Worm (Caenorhabditis elegans) whole organism, L4 larva: ENCODE data around the gene alg-1.

Source experiments
- D1046.2 ChIP-seq: fragments of 200-800 bp; sonication (Bioruptor generic); IDR thresholded peaks from 2 replicates; pipeline ENCODE4 v1.3.6; 2022; ENCODE audit warnings: missing genetic modification characterization, missing compliant biosample characterization
- F44E2.7 ChIP-seq: fragments of 200-800 bp; sonication (Bioruptor generic); IDR thresholded peaks from 2 replicates; pipeline ENCODE4 v2.1.2; 2022; ENCODE audit warnings: missing genetic modification characterization, missing compliant biosample characterization
- R02D3.7 ChIP-seq: fragments of 150-350 bp; sonication (generic microtip); optimal IDR thresholded peaks from 3 replicates; lab custom pipeline; 2014; ENCODE audit warnings: missing biosample characterization, missing genetic modification characterization
- Y105C5A.15 ChIP-seq: fragments of 200-800 bp; sonication (Bioruptor generic); IDR thresholded peaks from 2 replicates; pipeline ENCODE4 v1.3.6; 2022; ENCODE audit warnings: missing genetic modification characterization, missing compliant biosample characterization
- Y48G9A.11 ChIP-seq: fragments of 200-800 bp; sonication (Bioruptor generic); IDR thresholded peaks from 2 replicates; pipeline ENCODE4 v1.3.6; 2022; ENCODE audit warnings: missing genetic modification reagents, missing genetic modification characterization, missing compliant biosample characterization
- Y5F2A.4 ChIP-seq: fragments of 200-800 bp; sonication (Bioruptor generic); optimal IDR thresholded peaks from 2 replicates; lab custom pipeline; 2018; ENCODE audit warnings: mild to moderate bottlenecking, missing genetic modification characterization, missing compliant biosample characterization
- Y75B8A.6 ChIP-seq: fragments of 200-800 bp; sonication (Bioruptor generic); IDR thresholded peaks from 2 replicates; pipeline ENCODE4 v1.3.6; 2022; ENCODE audit warnings: missing genetic modification reagents, missing genetic modification characterization, missing compliant biosample characterization
- ZK337.2 ChIP-seq: fragments of 200-800 bp; sonication (Bioruptor generic); IDR thresholded peaks from 2 replicates; pipeline ENCODE4 v1.3.6; 2022; ENCODE audit warnings: missing genetic modification reagents, missing genetic modification characterization, missing compliant biosample characterization
- ZK546.5 ChIP-seq, 2 experiments: sonication (generic microtip); optimal IDR thresholded peaks; 2 replicates each; lab custom pipeline; 2017; ENCODE audit warnings: missing biosample characterization in 2 of 2, missing genetic modification characterization in 2 of 2
- attf-4 ChIP-seq: sonication (generic microtip); optimal IDR thresholded peaks from 3 replicates; lab custom pipeline; 2017; ENCODE audit warnings: missing biosample characterization, missing genetic modification characterization
- ceh-32 ChIP-seq: sonication (generic microtip); optimal IDR thresholded peaks from 2 replicates; lab custom pipeline; 2016; ENCODE audit warnings: mild to moderate bottlenecking, missing genetic modification characterization, missing compliant biosample characterization; ENCODE audit not compliant: poor library complexity
- ceh-62 ChIP-seq: sonication (generic microtip); optimal IDR thresholded peaks from 2 replicates; lab custom pipeline; 2017; ENCODE audit warnings: missing biosample characterization, missing genetic modification characterization
- daf-12 ChIP-seq: fragments of 150-350 bp; optimal IDR thresholded peaks from 2 replicates; lab custom pipeline; 2014; ENCODE audit warnings: missing biosample characterization, missing genetic modification reagents, missing genetic modification characterization
- duxl-1 ChIP-seq: sonication (generic microtip); optimal IDR thresholded peaks from 2 replicates; lab custom pipeline; 2016; ENCODE audit warnings: mild to moderate bottlenecking, missing genetic modification characterization, moderate library complexity, missing compliant biosample characterization; ENCODE audit not compliant: poor library complexity
- dve-1 ChIP-seq: sonication (generic microtip); optimal IDR thresholded peaks from 2 replicates; lab custom pipeline; 2017; ENCODE audit warnings: antibody characterized with exemption, mild to moderate bottlenecking, missing genetic modification characterization, missing compliant biosample characterization; ENCODE audit not compliant: insufficient read depth
- fkh-10 ChIP-seq: fragments of 150-350 bp; optimal IDR thresholded peaks from 2 replicates; lab custom pipeline; 2014; ENCODE audit warnings: missing biosample characterization, missing genetic modification reagents, missing genetic modification characterization
- hlh-11 ChIP-seq: fragments of 200-800 bp; sonication (Bioruptor generic); optimal IDR thresholded peaks from 2 replicates; lab custom pipeline; 2018; ENCODE audit warnings: mild to moderate bottlenecking, missing genetic modification characterization, missing compliant biosample characterization
- jun-1 ChIP-seq: fragments of 150-350 bp; optimal IDR thresholded peaks from 2 replicates; lab custom pipeline; 2014; ENCODE audit warnings: missing biosample characterization, missing genetic modification reagents, missing genetic modification characterization
- lin-1 ChIP-seq: fragments of 200-800 bp; sonication (Bioruptor generic); IDR thresholded peaks from 2 replicates; pipeline ENCODE4 v1.3.6; 2022; ENCODE audit warnings: missing genetic modification reagents, missing genetic modification characterization, missing compliant biosample characterization
- lin-15B ChIP-seq: fragments of 150-350 bp; sonication (generic microtip); optimal IDR thresholded peaks from 3 replicates; lab custom pipeline; 2014; ENCODE audit warnings: missing biosample characterization, missing genetic modification characterization
- lin-29 ChIP-seq: fragments of 200-800 bp; sonication (Bioruptor generic); IDR thresholded peaks from 2 replicates; pipeline ENCODE4 v1.3.6; 2022; ENCODE audit warnings: missing genetic modification reagents, missing genetic modification characterization, missing compliant biosample characterization
- lin-38 ChIP-seq: fragments of 200-800 bp; sonication (Bioruptor generic); IDR thresholded peaks from 2 replicates; pipeline ENCODE4 v1.3.6; 2022; ENCODE audit warnings: missing genetic modification reagents, missing genetic modification characterization, missing compliant biosample characterization
- lin-39 ChIP-seq: fragments of 150-350 bp; optimal IDR thresholded peaks from 2 replicates; lab custom pipeline; 2014; ENCODE audit warnings: missing biosample characterization, missing genetic modification reagents, missing genetic modification characterization
- lir-3 ChIP-seq: sonication (generic microtip); optimal IDR thresholded peaks from 2 replicates; lab custom pipeline; 2016; ENCODE audit warnings: mild to moderate bottlenecking, missing genetic modification characterization, missing compliant biosample characterization
- lsy-2 ChIP-seq, 2 experiments: fragments of 150-350 bp in 1 of 2; sonication (generic microtip) in 1 of 2; optimal IDR thresholded peaks; 2 replicates each; lab custom pipeline; 2014 to 2017; ENCODE audit warnings: missing biosample characterization in 2 of 2, missing genetic modification characterization in 2 of 2
- madf-5 ChIP-seq, 2 experiments: fragments of 200-800 bp; sonication (Bioruptor generic); IDR thresholded peaks; 2 replicates each; pipeline ENCODE4 v1.3.6; 2022; ENCODE audit warnings: missing compliant biosample characterization in 2 of 2, missing genetic modification characterization in 2 of 2
- madf-9 ChIP-seq: fragments of 200-800 bp; sonication (Bioruptor generic); conservative IDR thresholded peaks from 2 replicates; pipeline ENCODE4 v1.3.6; 2022; ENCODE audit warnings: missing genetic modification reagents, missing genetic modification characterization, missing compliant biosample characterization
- mdt-29 ChIP-seq: fragments of 200-800 bp; sonication (Bioruptor generic); IDR thresholded peaks from 2 replicates; pipeline ENCODE4 v1.3.6; 2022; ENCODE audit warnings: missing genetic modification reagents, missing genetic modification characterization, missing compliant biosample characterization
- mes-2 ChIP-seq: sonication (generic microtip); optimal IDR thresholded peaks from 2 replicates; lab custom pipeline; 2016; ENCODE audit warnings: missing genotype, mild to moderate bottlenecking, missing genetic modification characterization, missing compliant biosample characterization; ENCODE audit not compliant: poor library complexity, severe bottlenecking
- nhr-10 ChIP-seq: fragments of 150-350 bp; optimal IDR thresholded peaks from 2 replicates; lab custom pipeline; 2014; ENCODE audit warnings: missing biosample characterization, missing genetic modification characterization
- nhr-102 ChIP-seq: sonication (generic microtip); optimal IDR thresholded peaks from 2 replicates; lab custom pipeline; 2016; ENCODE audit warnings: mild to moderate bottlenecking, missing genetic modification characterization, moderate library complexity, missing compliant biosample characterization
- nhr-11 ChIP-seq: fragments of 150-350 bp; optimal IDR thresholded peaks from 2 replicates; lab custom pipeline; 2014; ENCODE audit warnings: missing biosample characterization, missing genetic modification characterization
- nhr-111 ChIP-seq: fragments of 200-800 bp; sonication (Bioruptor generic); optimal IDR thresholded peaks from 2 replicates; lab custom pipeline; 2018; ENCODE audit warnings: mild to moderate bottlenecking, missing genetic modification characterization, missing compliant biosample characterization
- nhr-237 ChIP-seq: sonication (generic microtip); optimal IDR thresholded peaks from 2 replicates; lab custom pipeline; 2017; ENCODE audit warnings: missing biosample characterization, missing genetic modification characterization
- nhr-25 ChIP-seq: sonication (generic microtip); optimal IDR thresholded peaks from 2 replicates; lab custom pipeline; 2017; ENCODE audit warnings: missing genetic modification characterization, mild to moderate bottlenecking, missing compliant biosample characterization, antibody characterized with exemption, moderate library complexity, borderline replicate concordance; ENCODE audit not compliant: insufficient read depth
- nhr-28 ChIP-seq: fragments of 150-350 bp; optimal IDR thresholded peaks from 2 replicates; lab custom pipeline; 2014; ENCODE audit warnings: missing biosample characterization, missing genetic modification characterization
- nhr-41 ChIP-seq: fragments of 200-800 bp; sonication (Bioruptor generic); IDR thresholded peaks from 2 replicates; pipeline ENCODE4 v1.3.6; 2022; ENCODE audit warnings: missing genetic modification reagents, missing genetic modification characterization, missing compliant biosample characterization
- nhr-42 ChIP-seq: fragments of 200-800 bp; sonication (Bioruptor generic); IDR thresholded peaks from 2 replicates; pipeline ENCODE4 v1.3.6; 2022; ENCODE audit warnings: missing genetic modification characterization, missing compliant biosample characterization
- nhr-48 ChIP-seq: sonication (generic microtip); optimal IDR thresholded peaks from 2 replicates; lab custom pipeline; 2016; ENCODE audit warnings: mild to moderate bottlenecking, missing genetic modification characterization, missing compliant biosample characterization
- nhr-77 ChIP-seq: fragments of 150-350 bp; optimal IDR thresholded peaks from 2 replicates; lab custom pipeline; 2014; ENCODE audit warnings: missing biosample characterization, missing genetic modification characterization
- pqm-1 ChIP-seq: sonication (generic microtip); optimal IDR thresholded peaks from 2 replicates; lab custom pipeline; 2017; ENCODE audit warnings: missing biosample characterization, missing genetic modification characterization
- set-16 ChIP-seq: fragments of 200-800 bp; sonication (Bioruptor generic); IDR thresholded peaks from 2 replicates; pipeline ENCODE4 v1.3.6; 2022; ENCODE audit warnings: missing genetic modification reagents, missing genetic modification characterization, missing compliant biosample characterization
- skn-1 ChIP-seq: fragments of 150-350 bp; optimal IDR thresholded peaks from 2 replicates; lab custom pipeline; 2014; ENCODE audit warnings: missing biosample characterization, missing genetic modification characterization
- snpc-1.2 ChIP-seq: fragments of 200-800 bp; sonication (Bioruptor generic); IDR thresholded peaks from 2 replicates; pipeline ENCODE4 v1.3.6; 2022; ENCODE audit warnings: missing genetic modification reagents, missing genetic modification characterization, missing compliant biosample characterization
- snpc-4 ChIP-seq: fragments of 150-350 bp; optimal IDR thresholded peaks from 2 replicates; lab custom pipeline; 2014; ENCODE audit warnings: missing biosample characterization, missing genetic modification characterization
- spr-3 ChIP-seq: fragments of 200-800 bp; sonication (Bioruptor generic); optimal IDR thresholded peaks from 2 replicates; lab custom pipeline; 2018; ENCODE audit warnings: mild to moderate bottlenecking, missing genetic modification characterization, missing compliant biosample characterization
- tag-97 ChIP-seq: fragments of 200-800 bp; sonication (Bioruptor generic); IDR thresholded peaks from 2 replicates; pipeline ENCODE4 v1.3.6; 2022; ENCODE audit warnings: missing genetic modification characterization, missing compliant biosample characterization
- tra-1 ChIP-seq: fragments of 200-800 bp; sonication (Bioruptor generic); IDR thresholded peaks from 2 replicates; pipeline ENCODE4 v1.3.6; 2022; ENCODE audit warnings: missing genetic modification reagents, missing genetic modification characterization, missing compliant biosample characterization
- unc-130 ChIP-seq: sonication (generic microtip); optimal IDR thresholded peaks from 2 replicates; lab custom pipeline; 2016; ENCODE audit warnings: missing genetic modification reagents, missing genetic modification characterization, missing compliant biosample characterization
- unc-62 ChIP-seq, 3 experiments: fragments of 150-350 bp in 1 of 3; sonication (generic microtip); optimal IDR thresholded peaks in 2 of 3; peaks in 1 of 3; 1 replicate in 1 of 3; 2 replicates in 2 of 3; lab custom pipeline; 2014 to 2017; ENCODE audit warnings: missing biosample characterization in 3 of 3, missing genetic modification characterization in 3 of 3, missing genetic modification reagents in 3 of 3, missing genotype in 1 of 3
- vab-7 ChIP-seq: fragments of 200-800 bp; sonication (Bioruptor generic); IDR thresholded peaks from 2 replicates; pipeline ENCODE4 v1.3.6; 2022; ENCODE audit warnings: missing genetic modification reagents, missing genetic modification characterization, missing compliant biosample characterization
- zfp-2 ChIP-seq: sonication (generic microtip); optimal IDR thresholded peaks from 2 replicates; lab custom pipeline; 2016; ENCODE audit warnings: mild to moderate bottlenecking, missing genetic modification characterization, missing compliant biosample characterization

Gene alg-1

DNA sequence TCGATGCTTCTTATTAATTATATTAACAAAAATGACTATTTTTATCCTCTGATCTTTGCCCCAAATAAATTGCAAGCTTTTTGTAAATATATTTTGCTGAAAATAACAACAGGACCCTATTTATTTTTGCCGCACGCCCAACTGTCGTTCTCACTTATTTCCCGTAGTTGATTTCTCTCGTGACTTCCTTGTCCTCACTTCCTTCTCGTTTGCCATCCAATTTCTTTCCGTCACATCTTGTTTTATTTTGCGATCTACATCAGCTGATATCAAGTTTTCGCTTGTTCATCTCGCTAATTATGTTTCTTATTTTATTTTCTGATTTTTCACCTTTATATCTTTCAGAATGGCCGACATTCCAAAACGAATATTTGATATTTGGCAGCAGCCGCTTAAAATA, 26.4 kb downstream of the alg-1 start, which contains the start of gene F48F7.5 (continued):
- TF ChIP-seq mes-2 (tag; lab: Kevin White, UChicago), result peak; percentile 27
- no peak for TF ChIP-seq ZK546.5 (tag; optimal IDR thresholded peaks at IDR 0.05; lab: Kevin White, UChicago)
- no peak for TF ChIP-seq mdt-29
- no peak for TF ChIP-seq nhr-48
- no peak for TF ChIP-seq lin-38 (GFP tag; lab: Robert Waterston, UW)
- TF ChIP-seq daf-12 (tag; lab: Kevin White, UChicago), result no peak
- peak in 1 of 2 experiments; percentile 48 for TF ChIP-seq lsy-2 (tag; optimal IDR thresholded peaks at IDR 0.05; lab: Kevin White, UChicago)
- no peak for TF ChIP-seq attf-4 (tag; lab: Kevin White, UChicago)
- TF ChIP-seq R02D3.7 (tag; lab: Kevin White, UChicago), result no peak
- TF ChIP-seq unc-62 (GFP tag; optimal IDR thresholded peaks at IDR 0.05 in 1 of 2; lab: Kevin White, UChicago), result no peak
- TF ChIP-seq unc-62 (tag; optimal IDR thresholded peaks at IDR 0.05; lab: Kevin White, UChicago), result no peak
- no peak for TF ChIP-seq nhr-10 (tag; lab: Kevin White, UChicago)
- no peak for TF ChIP-seq lin-1
- TF ChIP-seq nhr-25, result no peak
- TF ChIP-seq madf-5 (GFP tag; IDR thresholded peaks at IDR 0.05; lab: Robert Waterston, UW), result no peak
- no peak for TF ChIP-seq nhr-111
- TF ChIP-seq jun-1 (tag; lab: Kevin White, UChicago), result no peak
- TF ChIP-seq spr-3, result no peak
- no peak for TF ChIP-seq nhr-41 (GFP tag; lab: Robert Waterston, UW)
- TF ChIP-seq lin-39 (tag; lab: Kevin White, UChicago), result no peak
- TF ChIP-seq nhr-11 (tag; lab: Kevin White, UChicago), result peak; percentile 53
- no peak for TF ChIP-seq set-16 (GFP tag; lab: Robert Waterston, UW)
- no peak for TF ChIP-seq skn-1 (tag; lab: Kevin White, UChicago)
- no peak for TF ChIP-seq vab-7
- TF ChIP-seq fkh-10 (GFP tag; lab: Kevin White, UChicago), result no peak
- TF ChIP-seq pqm-1, result no peak
- TF ChIP-seq ZK337.2, result no peak
- no peak for TF ChIP-seq snpc-4 (tag; lab: Kevin White, UChicago)
- TF ChIP-seq nhr-237, result no peak
- no peak for TF ChIP-seq ceh-32 (tag; lab: Kevin White, UChicago)
- TF ChIP-seq D1046.2, result no peak
- no peak for TF ChIP-seq Y48G9A.11 (GFP tag; lab: Robert Waterston, UW)
- peak; percentile 80 for TF ChIP-seq hlh-11 (tag; lab: Kevin White, UChicago)
- no peak for TF ChIP-seq lin-15B (tag; lab: Kevin White, UChicago)
- TF ChIP-seq F44E2.7 (GFP tag; lab: Robert Waterston, UW), result no peak
- TF ChIP-seq Y5F2A.4 (GFP tag; lab: Kevin White, UChicago), result no peak
- no peak for TF ChIP-seq nhr-102 (tag; lab: Kevin White, UChicago)
- no peak for TF ChIP-seq ceh-62 (tag; lab: Kevin White, UChicago)
- no peak for TF ChIP-seq dve-1 (tag; lab: Kevin White, UChicago)
- TF ChIP-seq tag-97 (GFP tag; lab: Robert Waterston, UW), result no peak
- no peak for TF ChIP-seq duxl-1
- no peak for TF ChIP-seq unc-130 (GFP tag; lab: Kevin White, UChicago)
- TF ChIP-seq tra-1, result 0 out of 2 replicates have a peak, but pooled peaks have one; percentile 30
- peak; percentile 79 for TF ChIP-seq nhr-28
- TF ChIP-seq madf-9 (GFP tag; lab: Robert Waterston, UW), result no peak
- TF ChIP-seq snpc-1.2 (GFP tag; lab: Robert Waterston, UW), result no peak
- TF ChIP-seq nhr-42 (GFP tag; lab: Robert Waterston, UW), result no peak
- no peak for TF ChIP-seq zfp-2 (tag; lab: Kevin White, UChicago)
- no peak for TF ChIP-seq lir-3 (tag; lab: Kevin White, UChicago)
- no peak for TF ChIP-seq Y105C5A.15
- TF ChIP-seq Y75B8A.6, result no peak
- TF ChIP-seq lin-29 (GFP tag; lab: Robert Waterston, UW), result no peak
- no peak for TF ChIP-seq nhr-77 (tag; lab: Kevin White, UChicago)
